Fruit fly (Drosophila melanogaster): ENCODE data around the gene CG6739.

The CG6739 gene

DNA sequence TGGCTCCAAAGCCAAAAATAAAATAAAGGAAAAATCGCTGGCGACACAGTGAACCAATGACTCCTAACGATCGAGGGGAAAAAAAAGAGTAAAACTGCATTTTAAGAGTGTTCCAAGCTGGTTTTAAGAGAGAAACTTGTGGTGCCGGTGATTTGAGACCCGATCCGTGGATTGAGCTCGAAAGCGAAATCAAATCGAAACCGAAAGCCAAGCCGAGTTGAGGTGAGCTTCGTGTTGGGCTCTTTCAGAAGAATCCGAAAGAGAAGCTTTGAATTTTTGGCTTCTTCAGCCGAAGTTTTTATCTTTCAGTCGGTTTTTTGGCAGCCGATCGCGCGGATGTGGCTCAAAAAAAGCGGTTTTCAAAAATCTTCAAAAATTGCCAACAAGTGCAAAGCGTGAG is at the start of gene CG6739:
Gene CG6739 (plus strand): TSS at position 307 of the 400 bp plus-strand sequence.
- no peak for TF ChIP-seq noc (tag; optimal IDR thresholded peaks at IDR 0.05)

DNA sequence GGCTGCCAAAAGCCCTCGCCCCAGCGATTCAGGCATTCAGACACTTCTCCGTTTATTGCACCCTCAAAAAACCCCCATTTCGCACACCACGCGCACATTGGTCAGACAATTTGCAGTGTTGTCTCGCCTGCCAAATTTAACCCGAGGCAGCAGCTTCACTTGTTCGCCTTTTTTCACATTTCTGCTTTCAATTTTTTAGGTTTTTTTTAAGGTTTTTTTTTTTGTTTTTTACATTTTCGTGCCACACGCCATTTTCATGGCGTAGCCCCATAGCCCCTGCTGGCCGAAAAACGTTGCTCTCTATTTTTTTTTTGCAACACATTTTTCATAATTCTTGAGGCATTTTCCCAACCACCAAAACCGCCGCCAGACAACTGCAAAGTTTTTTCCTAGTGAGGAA is 48.7 kb upstream of the CG6739 start:
- TF ChIP-seq noc (tag; optimal IDR thresholded peaks at IDR 0.05): no peak

dm6 chr2L:7562542-7562941 is 45.6 kb upstream of the CG6739 start:
- no peak for TF ChIP-seq noc (tag; optimal IDR thresholded peaks at IDR 0.05)

DNA sequence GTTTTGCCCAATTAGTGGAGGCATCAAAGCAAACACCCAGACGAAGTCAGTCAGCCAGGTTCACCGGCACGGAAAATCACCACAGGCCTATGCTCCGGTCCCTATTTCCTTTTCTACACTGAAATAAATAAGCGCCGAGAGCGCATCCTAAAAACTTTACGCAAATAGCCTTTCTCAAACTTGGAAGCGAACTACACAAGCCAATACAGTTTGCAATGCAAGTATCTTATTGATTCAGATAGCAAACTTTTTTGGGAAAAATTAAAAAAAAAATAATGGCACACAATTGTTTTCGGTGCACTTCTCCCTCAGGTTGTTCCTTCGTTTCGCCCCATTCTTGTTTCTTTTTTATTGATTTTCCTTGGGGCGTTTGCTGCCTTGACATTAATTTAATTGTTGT is 43.3 kb upstream of the CG6739 start:
- no peak for TF ChIP-seq noc (tag; optimal IDR thresholded peaks at IDR 0.05)

- TF ChIP-seq noc (tag; optimal IDR thresholded peaks at IDR 0.05): no peak
Observed at dm6 chr2L:7566627-7567026, 41.6 kb upstream of the CG6739 start.

dm6 chr2L:7570529-7570928 is 37.7 kb upstream of the CG6739 start:
- TF ChIP-seq noc (tag; optimal IDR thresholded peaks at IDR 0.05): no peak

DNA sequence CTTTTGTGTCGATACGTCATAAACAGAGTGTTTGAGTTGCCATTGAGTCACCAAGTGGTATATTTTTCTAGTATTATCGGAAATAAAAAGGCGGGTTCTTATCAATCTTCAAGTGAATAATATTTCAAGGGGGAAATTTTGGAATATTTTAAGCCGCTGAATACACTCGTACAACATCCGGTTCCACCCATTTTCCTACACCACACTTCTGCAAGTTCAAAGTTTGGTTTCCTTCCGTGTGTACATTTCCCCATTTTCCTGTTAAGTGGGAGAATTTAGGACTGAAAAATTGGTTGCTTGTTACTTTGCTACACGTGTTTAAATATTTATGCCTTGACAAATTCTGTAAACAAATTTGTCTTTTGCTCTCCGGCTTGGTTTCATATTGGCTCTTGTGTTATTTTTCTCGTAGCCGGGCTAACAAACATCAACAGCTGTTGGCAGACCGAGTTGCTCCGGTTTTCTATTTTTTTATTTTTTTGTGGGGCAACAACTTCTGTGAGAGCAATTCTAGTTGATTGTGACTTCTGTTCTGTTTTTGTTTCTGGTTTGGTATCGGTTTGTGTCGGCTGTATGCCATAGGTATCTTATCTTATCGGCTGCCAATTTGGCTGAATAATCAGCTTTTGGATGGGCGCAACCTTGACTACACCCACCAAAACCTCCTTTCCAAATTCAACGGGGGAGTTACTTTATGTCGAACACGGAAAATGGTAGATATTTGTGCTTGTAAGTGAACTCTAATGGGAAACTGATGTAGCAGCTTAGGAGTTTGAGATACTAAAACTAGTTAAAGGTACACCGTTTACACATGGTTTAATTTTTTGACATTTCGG is 36.3 kb upstream of the CG6739 start:
- no peak for TF ChIP-seq noc (tag; optimal IDR thresholded peaks at IDR 0.05)

dm6 chr2L:7572839-7573546 is 35.2 kb upstream of the CG6739 start:
- no peak for TF ChIP-seq noc (tag; optimal IDR thresholded peaks at IDR 0.05)

DNA sequence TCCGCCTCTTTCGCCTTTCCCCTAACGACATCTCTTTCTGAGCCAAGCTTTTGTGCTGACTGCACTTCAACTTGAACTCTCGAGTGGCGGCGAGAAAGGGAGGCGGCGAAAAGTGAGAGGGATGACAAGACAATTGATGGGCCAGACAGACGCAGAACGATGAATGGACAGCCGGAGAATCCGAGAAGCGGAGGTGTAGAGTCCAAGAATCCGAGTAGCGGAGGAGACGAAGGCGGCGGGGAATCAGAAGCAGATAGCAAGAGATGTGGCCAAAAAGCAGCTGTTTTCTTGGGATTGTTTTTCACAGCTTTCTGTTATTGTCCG is 34.7 kb upstream of the CG6739 start:
- no peak for TF ChIP-seq noc (tag; optimal IDR thresholded peaks at IDR 0.05)

DNA sequence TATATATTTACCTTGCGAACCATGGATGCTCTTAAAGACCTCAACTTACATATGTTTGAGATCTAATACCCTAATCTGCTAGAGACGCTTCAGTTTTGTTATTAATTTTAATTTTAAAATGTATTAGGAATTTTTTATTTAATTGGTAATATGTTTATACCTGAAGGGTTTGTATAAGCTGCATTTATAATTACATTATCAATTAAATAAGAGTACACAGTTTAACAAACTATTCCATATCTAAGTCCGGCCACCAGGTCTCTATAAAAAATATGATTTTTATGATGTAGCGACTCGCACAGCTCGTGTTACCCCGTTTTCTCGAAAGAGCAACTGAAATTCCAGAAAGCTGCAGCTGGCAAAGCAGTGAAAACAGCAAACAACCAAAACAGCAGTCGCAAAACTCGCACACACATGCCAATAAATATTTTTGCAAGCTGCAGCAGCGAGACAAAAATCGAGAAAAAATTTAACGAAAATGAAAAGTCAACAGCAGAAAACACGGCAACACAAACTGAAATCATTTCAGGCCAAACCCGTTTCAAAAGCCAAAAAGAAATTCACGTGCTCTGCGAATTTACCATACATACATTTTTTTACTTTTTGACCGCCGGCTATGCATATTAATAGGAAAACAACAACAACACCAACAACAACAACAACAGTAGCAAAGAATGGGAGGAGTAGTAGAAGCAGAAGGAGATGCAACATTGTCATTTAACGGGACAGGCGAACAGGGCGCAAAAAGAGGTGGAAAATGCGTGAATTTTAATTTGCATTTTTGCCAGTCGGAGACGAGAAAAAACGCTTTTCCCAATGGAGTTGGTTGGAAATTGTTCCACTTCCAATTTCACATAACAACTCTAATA is 33.7 kb upstream of the CG6739 start:
- no peak for TF ChIP-seq noc (tag; optimal IDR thresholded peaks at IDR 0.05)

DNA sequence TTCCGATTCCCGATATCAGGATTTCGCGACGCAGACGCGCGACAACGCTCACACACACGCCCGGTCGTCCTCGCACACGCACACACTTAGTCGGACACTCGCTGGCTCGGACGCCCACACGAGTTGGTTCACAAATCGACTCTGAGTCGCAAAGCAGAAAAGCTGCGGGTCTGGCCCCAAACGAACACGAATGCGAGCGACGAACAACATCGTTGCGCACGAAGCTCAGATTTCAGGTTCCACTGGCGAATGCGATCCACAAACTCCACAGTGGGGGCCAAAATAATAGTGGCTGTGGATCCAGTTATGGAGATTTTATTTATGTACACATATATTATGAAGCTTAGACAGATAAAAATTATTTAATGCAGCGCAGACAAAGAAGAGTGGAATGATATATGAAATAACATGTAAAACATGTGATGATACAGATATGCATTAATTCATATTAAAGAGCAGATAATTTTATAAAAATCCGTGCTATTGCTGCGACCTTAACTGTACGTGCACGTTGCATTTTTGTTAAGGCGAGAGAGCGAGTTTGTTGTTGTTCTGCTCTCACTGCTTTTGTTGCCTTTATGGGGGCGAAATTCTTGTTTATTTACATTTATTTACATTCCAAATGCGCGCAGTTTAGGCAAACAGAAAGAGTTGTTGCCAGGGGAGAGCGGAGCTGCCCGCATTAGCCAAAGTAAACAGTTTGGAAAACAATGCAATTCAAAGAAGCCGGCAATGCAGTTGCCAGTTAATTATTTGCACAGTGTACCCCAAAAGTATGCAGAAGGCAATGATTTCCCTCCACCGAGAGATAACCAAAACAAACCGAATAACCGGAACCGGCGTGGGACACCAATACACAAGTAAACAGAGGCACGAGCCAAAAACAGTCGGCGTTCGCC is 31.5 kb upstream of the CG6739 start:
- no peak for TF ChIP-seq noc (tag; optimal IDR thresholded peaks at IDR 0.05)

dm6 chr2L:7577646-7578045 is 30.5 kb upstream of the CG6739 start:
- no peak for TF ChIP-seq noc (tag; optimal IDR thresholded peaks at IDR 0.05)

DNA sequence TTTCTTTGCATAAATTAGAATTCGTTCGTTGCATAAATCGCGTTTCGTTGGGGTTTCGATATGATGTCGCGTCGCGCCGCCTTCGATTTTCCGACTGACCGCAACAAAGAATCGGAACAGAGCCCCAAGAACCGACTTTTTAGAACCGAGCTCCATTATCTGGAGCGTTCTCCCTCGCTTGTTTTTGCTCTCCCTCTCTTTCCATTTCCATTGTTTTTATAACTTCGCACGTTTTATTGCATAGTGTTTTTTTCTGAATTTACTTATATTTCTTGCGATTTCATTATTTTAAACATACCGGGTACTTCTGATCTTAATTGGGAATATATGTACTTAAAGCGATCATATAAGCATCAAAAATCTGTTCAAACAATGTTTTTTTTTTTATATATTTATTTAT is 29.3 kb upstream of the CG6739 start, which contains the start of gene RapGAP1:
Gene RapGAP1 (minus strand): TSS at position 101 of the 400 bp plus-strand sequence.
- no peak for TF ChIP-seq noc (tag; optimal IDR thresholded peaks at IDR 0.05)

dm6 chr2L:7580676-7581253 is 27.4 kb upstream of the CG6739 start:
- TF ChIP-seq noc (tag; optimal IDR thresholded peaks at IDR 0.05): no peak

dm6 chr2L:7581624-7582023 is 26.6 kb upstream of the CG6739 start, which contains the start of gene Spn28B:
Gene Spn28B, plus strand, starts transcription at chr2L:7581924.
- TF ChIP-seq noc (tag; optimal IDR thresholded peaks at IDR 0.05): no peak

Measured in whole organism, larva.